Worm (Caenorhabditis elegans) whole organism, young adult: Measurements from ENCODE around the gene F54H5.5.

Source experiments
- cebp-2 ChIP-seq: fragments of 200-800 bp; sonication (Bioruptor generic); IDR thresholded peaks from 2 replicates; pipeline ENCODE4 v1.3.6; 2022; ENCODE audit warnings: missing genetic modification characterization, missing compliant biosample characterization
- nhr-90 ChIP-seq: sonication (generic microtip); optimal IDR thresholded peaks from 2 replicates; lab custom pipeline; 2016; ENCODE audit warnings: missing genotype, mild to moderate bottlenecking, missing genetic modification characterization, missing compliant biosample characterization
- sea-2 ChIP-seq: fragments of 200-800 bp; sonication (Bioruptor generic); IDR thresholded peaks from 2 replicates; pipeline ENCODE4 v1.3.6; 2022; ENCODE audit warnings: missing genetic modification characterization, missing compliant biosample characterization

- TF ChIP-seq sea-2 = no peak
- no peak for TF ChIP-seq nhr-90
- no peak for TF ChIP-seq cebp-2 (GFP tag; lab: Robert Waterston, UW)
These were observed 9.1 kb upstream of the F54H5.5 start, which contains the start of gene T19D12.5 for ce11 chrII:6636136-6636535.
